Worm (Caenorhabditis elegans) whole organism, L4/young adult: ENCODE data around the gene ZK1098.2.

Experiments used
- W03F9.2 ChIP-seq: fragments of 150-350 bp; optimal IDR thresholded peaks from 2 replicates; lab custom pipeline; 2014; ENCODE audit warnings: missing biosample characterization, missing genetic modification characterization
- him-1 ChIP-seq: sonication (generic microtip); optimal IDR thresholded peaks from 2 replicates; lab custom pipeline; 2016; ENCODE audit warnings: missing genotype, missing genetic modification reagents, missing genetic modification characterization, missing compliant biosample characterization

DNA sequence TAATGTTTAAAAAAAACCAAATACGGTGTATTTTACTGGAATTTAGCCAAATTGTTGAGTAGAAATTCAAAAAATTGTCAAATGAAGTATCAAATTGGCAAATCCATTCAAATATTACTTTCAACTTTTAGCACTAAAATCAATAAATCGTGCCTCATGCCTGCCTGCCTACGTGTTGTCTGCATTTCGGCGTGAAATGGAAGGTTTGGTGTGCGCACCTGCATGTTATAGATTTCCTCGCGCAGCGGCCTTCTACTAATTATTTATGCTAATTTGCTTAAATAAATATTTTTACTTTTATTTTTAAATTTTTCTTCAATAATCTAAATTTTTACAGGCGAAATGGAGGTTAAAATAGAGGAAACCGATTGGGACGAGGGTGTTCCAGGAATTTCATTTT, at the start of gene ZK1098.2:
- TF ChIP-seq him-1 (tag; lab: Kevin White, UChicago) = no peak
- peak; percentile 12 for TF ChIP-seq W03F9.2 (tag; lab: Kevin White, UChicago)
